Fruit fly (Drosophila melanogaster) Kc167 (cell line): ENCODE measurements around the gene CG33269.

Source experiments
- Myc ChIP-seq: fragments of >200 bp; optimal IDR thresholded peaks from 2 replicates; lab custom pipeline; 2017; ENCODE audit warnings: missing external identifiers
- h ChIP-seq: fragments of >200 bp; optimal IDR thresholded peaks from 3 replicates; lab custom pipeline; 2018; ENCODE audit warnings: missing external identifiers
- psq ChIP-seq: fragments of >200 bp; optimal IDR thresholded peaks from 2 replicates; lab custom pipeline; 2017; ENCODE audit warnings: missing external identifiers

dm6 chr3L:11551949-11552348 lies 30.0 kb downstream of the CG33269 start:
- no peak for TF ChIP-seq Myc
- TF ChIP-seq h (lab: Kevin White, UChicago), result no peak
- no peak for TF ChIP-seq psq (lab: Kevin White, UChicago)
